Worm (Caenorhabditis elegans): ENCODE measurements around the gene M04B2.6.

DNA sequence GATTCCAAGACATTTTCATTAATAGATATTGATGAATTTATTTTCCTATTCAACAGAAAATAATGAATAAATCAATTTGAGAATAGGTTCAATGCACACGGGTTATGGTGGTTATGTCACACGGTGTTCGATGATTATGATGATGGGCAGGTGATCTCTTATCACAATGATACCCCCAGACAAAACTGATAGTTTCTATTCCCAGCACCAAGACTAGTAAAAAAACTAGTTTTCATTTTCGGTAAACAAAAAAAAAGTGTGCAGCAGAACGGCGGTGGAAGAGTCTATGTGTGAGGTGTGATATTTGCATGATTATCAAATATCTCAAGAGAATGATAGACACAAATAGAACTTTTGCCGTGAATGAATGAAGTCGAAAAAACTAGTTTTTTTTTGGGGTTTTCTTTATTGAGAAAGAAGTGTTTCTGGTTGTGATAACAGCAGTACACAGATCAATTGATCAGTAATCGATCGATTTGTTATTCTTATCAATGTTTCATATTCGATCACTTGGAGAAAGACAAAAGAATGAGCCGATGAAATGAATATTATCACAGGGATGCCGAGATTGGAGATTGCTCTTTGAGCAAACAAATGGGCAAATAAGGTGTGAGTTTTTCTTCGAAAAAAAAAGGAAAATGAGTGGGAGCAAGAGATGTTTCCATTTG, 22.5 kb downstream of the M04B2.6 start:
- no peak for TF ChIP-seq hnd-1 (tag; optimal IDR thresholded peaks at IDR 0.05)
- TF ChIP-seq B0310.2 (tag; optimal IDR thresholded peaks at IDR 0.05) = no peak
- TF ChIP-seq ama-1 (optimal IDR thresholded peaks at IDR 0.05) = no peak
- TF ChIP-seq tra-4 (tag; optimal IDR thresholded peaks at IDR 0.05) = no peak
- TF ChIP-seq ceh-36 (tag; optimal IDR thresholded peaks at IDR 0.05) = no peak
- no peak for TF ChIP-seq hmg-4 (GFP tag; optimal IDR thresholded peaks at IDR 0.05)
